Fruit fly (Drosophila melanogaster) whole organism, embryonic: Measurements from ENCODE around the gene ftz-f1.
A peak's percentile ranks its signal among the peaks of the same experiment; 100 is the strongest.

ENCODE experiments used
- Antp ChIP-seq: fragments of 200-800 bp; sonication (Bioruptor generic); optimal IDR thresholded peaks from 3 replicates; lab custom pipeline; 2016; ENCODE audit warnings: missing biosample characterization, missing genetic modification characterization
- Bteb2 ChIP-seq: fragments of 200-800 bp; sonication (Bioruptor generic); optimal IDR thresholded peaks from 2 replicates; lab custom pipeline; 2016; ENCODE audit warnings: missing biosample characterization, missing genetic modification characterization
- CG10209 ChIP-seq: fragments of 200-800 bp; sonication (Bioruptor generic); optimal IDR thresholded peaks from 3 replicates; lab custom pipeline; 2017; ENCODE audit warnings: missing biosample characterization, mild to moderate bottlenecking, missing genetic modification characterization, missing genetic modification reagents
- CG10274 ChIP-seq: fragments of 200-800 bp; sonication (Bioruptor generic); optimal IDR thresholded peaks from 3 replicates; lab custom pipeline; 2017; ENCODE audit warnings: missing biosample characterization, mild to moderate bottlenecking, missing genetic modification characterization
- CG14667 ChIP-seq: fragments of 200-800 bp; sonication (Bioruptor generic); IDR thresholded peaks from 2 replicates; pipeline ENCODE4 v1.3.6; 2022; ENCODE audit warnings: missing biosample characterization, missing genetic modification characterization
- CG1602 ChIP-seq: fragments of 200-800 bp; sonication (Bioruptor generic); optimal IDR thresholded peaks from 3 replicates; lab custom pipeline; 2016; ENCODE audit warnings: missing biosample characterization, missing genetic modification characterization
- CG1792 ChIP-seq: fragments of 200-800 bp; sonication (Bioruptor generic); optimal IDR thresholded peaks from 2 replicates; lab custom pipeline; 2016; ENCODE audit warnings: missing biosample characterization, missing genetic modification characterization
- CG18262 ChIP-seq: fragments of 200-800 bp; optimal IDR thresholded peaks from 3 replicates; lab custom pipeline; 2019; ENCODE audit warnings: missing biosample characterization, mild to moderate bottlenecking, missing genetic modification characterization, moderate library complexity
- CG34376 ChIP-seq: fragments of 200-800 bp; sonication (Bioruptor generic); optimal IDR thresholded peaks from 2 replicates; lab custom pipeline; 2018; ENCODE audit warnings: missing biosample characterization, mild to moderate bottlenecking, missing genetic modification characterization
- CG3838 ChIP-seq: fragments of 200-800 bp; sonication (Bioruptor generic); optimal IDR thresholded peaks from 3 replicates; lab custom pipeline; 2016; ENCODE audit warnings: missing biosample characterization, missing genetic modification characterization
- CG3995 ChIP-seq: fragments of 200-800 bp; sonication (Bioruptor generic); optimal IDR thresholded peaks from 3 replicates; lab custom pipeline; 2016; ENCODE audit warnings: missing biosample characterization, missing genetic modification characterization
- CG4328 ChIP-seq: fragments of 200-800 bp; sonication (Bioruptor generic); optimal IDR thresholded peaks from 3 replicates; lab custom pipeline; 2017; ENCODE audit warnings: missing biosample characterization, missing genetic modification reagents, missing genetic modification characterization
- CG43689 ChIP-seq: fragments of 200-800 bp; sonication (Bioruptor generic); IDR thresholded peaks from 2 replicates; pipeline ENCODE4 v1.3.6; 2022; ENCODE audit warnings: missing biosample characterization, missing genetic modification characterization
- CG4730 ChIP-seq: fragments of 200-800 bp; sonication (Bioruptor generic); IDR thresholded peaks from 2 replicates; pipeline ENCODE4 v1.3.6; 2022; ENCODE audit warnings: missing biosample characterization, missing genetic modification characterization
- CG7556 ChIP-seq: fragments of 200-800 bp; sonication (Bioruptor generic); optimal IDR thresholded peaks from 2 replicates; lab custom pipeline; 2017; ENCODE audit warnings: missing biosample characterization, mild to moderate bottlenecking, missing genetic modification characterization
- CG9727 ChIP-seq: fragments of 200-800 bp; sonication (Bioruptor generic); optimal IDR thresholded peaks from 3 replicates; lab custom pipeline; 2017; ENCODE audit warnings: missing biosample characterization, mild to moderate bottlenecking, missing genetic modification characterization
- CTCF ChIP-seq: fragments of 200-800 bp; sonication (Bioruptor generic); optimal IDR thresholded peaks from 2 replicates; lab custom pipeline; 2017; ENCODE audit warnings: missing biosample characterization, mild to moderate bottlenecking, missing genetic modification characterization, moderate library complexity
- Dip3 ChIP-seq: fragments of 200-800 bp; sonication (Bioruptor generic); optimal IDR thresholded peaks from 3 replicates; lab custom pipeline; 2016; ENCODE audit warnings: missing biosample characterization, missing genetic modification characterization
- Doc3 ChIP-seq: fragments of 200-800 bp; sonication (Bioruptor generic); IDR thresholded peaks from 3 replicates; pipeline ENCODE4 v1.3.6; 2022; ENCODE audit warnings: missing biosample characterization, missing genetic modification characterization; ENCODE audit not compliant: partially characterized antibody
- Dp ChIP-seq: fragments of 200-800 bp; sonication (Bioruptor generic); optimal IDR thresholded peaks from 2 replicates; lab custom pipeline; 2018; ENCODE audit warnings: missing biosample characterization, mild to moderate bottlenecking, missing genetic modification characterization, moderate library complexity
- Dref ChIP-seq: fragments of 200-800 bp; sonication (Bioruptor generic); IDR thresholded peaks from 2 replicates; pipeline ENCODE4 v1.3.6; 2022; ENCODE audit warnings: missing biosample characterization, missing genetic modification characterization
- E2f1 ChIP-seq: fragments of 200-800 bp; sonication (Bioruptor generic); IDR thresholded peaks from 2 replicates; pipeline ENCODE4 v1.3.6; 2022; ENCODE audit warnings: missing biosample characterization, missing genetic modification characterization
- Fer3 ChIP-seq: fragments of 200-800 bp; sonication (Bioruptor generic); optimal IDR thresholded peaks from 2 replicates; lab custom pipeline; 2018; ENCODE audit warnings: missing biosample characterization, mild to moderate bottlenecking, missing genetic modification characterization, moderate library complexity
- HLH54F ChIP-seq: fragments of 200-800 bp; sonication (Bioruptor generic); optimal IDR thresholded peaks from 3 replicates; lab custom pipeline; 2016; ENCODE audit warnings: missing biosample characterization, missing genetic modification characterization
- Hmx ChIP-seq: fragments of 200-800 bp; sonication (Bioruptor generic); optimal IDR thresholded peaks from 2 replicates; lab custom pipeline; 2016; ENCODE audit warnings: missing biosample characterization, missing genetic modification characterization
- Lim3 ChIP-seq: fragments of 200-800 bp; sonication (Bioruptor generic); IDR thresholded peaks from 2 replicates; pipeline ENCODE4 v1.3.6; 2022; ENCODE audit warnings: missing biosample characterization, missing genetic modification characterization
- Spps ChIP-seq: fragments of 200-800 bp; sonication (Bioruptor generic); optimal IDR thresholded peaks from 2 replicates; lab custom pipeline; 2018; ENCODE audit warnings: missing biosample characterization, mild to moderate bottlenecking, missing genetic modification characterization
- Tbp ChIP-seq: fragments of >200 bp; optimal IDR thresholded peaks from 2 replicates; lab custom pipeline; 2018; ENCODE audit warnings: missing biosample characterization, missing genetic modification characterization
- bab2 ChIP-seq: fragments of 200-800 bp; sonication (Bioruptor generic); optimal IDR thresholded peaks from 2 replicates; lab custom pipeline; 2016; ENCODE audit warnings: missing biosample characterization, missing genetic modification characterization
- bbx ChIP-seq: fragments of 200-800 bp; sonication (Bioruptor generic); IDR thresholded peaks from 2 replicates; pipeline ENCODE4 v1.3.6; 2022; ENCODE audit warnings: missing biosample characterization, missing genetic modification characterization; ENCODE audit not compliant: partially characterized antibody
- btn ChIP-seq: fragments of 200-800 bp; sonication (Bioruptor generic); optimal IDR thresholded peaks from 2 replicates; lab custom pipeline; 2016; ENCODE audit warnings: missing biosample characterization, missing genetic modification characterization
- cas ChIP-seq: fragments of 200-800 bp; sonication (Bioruptor generic); IDR thresholded peaks from 2 replicates; pipeline ENCODE4 v1.3.6; 2022; ENCODE audit warnings: missing biosample characterization, missing genetic modification characterization
- cg ChIP-seq: fragments of 200-800 bp; sonication (Bioruptor generic); optimal IDR thresholded peaks from 3 replicates; lab custom pipeline; 2019; ENCODE audit warnings: missing biosample characterization, mild to moderate bottlenecking, missing genetic modification characterization, moderate library complexity
- dpn ChIP-seq, 2 experiments: fragments of 200-800 bp; sonication (Bioruptor generic); optimal IDR thresholded peaks; 3 replicates each; lab custom pipeline; 2016; ENCODE audit warnings: missing biosample characterization in 2 of 2, missing genetic modification characterization in 2 of 2
- exex ChIP-seq: fragments of 200-800 bp; sonication (Bioruptor generic); optimal IDR thresholded peaks from 4 replicates; lab custom pipeline; 2018; ENCODE audit warnings: missing biosample characterization, mild to moderate bottlenecking, missing genetic modification characterization, moderate library complexity
- eyg ChIP-seq: fragments of 200-800 bp; sonication (Bioruptor generic); optimal IDR thresholded peaks from 3 replicates; lab custom pipeline; 2016; ENCODE audit warnings: missing biosample characterization, missing genetic modification characterization
- gem ChIP-seq: fragments of 200-800 bp; sonication (Bioruptor generic); optimal IDR thresholded peaks from 2 replicates; lab custom pipeline; 2019; ENCODE audit warnings: missing biosample characterization, mild to moderate bottlenecking, missing genetic modification characterization, moderate library complexity
- ham ChIP-seq: fragments of 200-800 bp; sonication (Bioruptor generic); IDR thresholded peaks from 2 replicates; pipeline ENCODE4 v1.3.6; 2022; ENCODE audit warnings: missing biosample characterization, missing genetic modification characterization
- klu ChIP-seq: fragments of 200-800 bp; sonication (Bioruptor generic); IDR thresholded peaks from 2 replicates; pipeline ENCODE4 v1.3.6; 2022; ENCODE audit warnings: missing biosample characterization, missing genetic modification characterization
- lab ChIP-seq: fragments of 200-800 bp; sonication (Bioruptor generic); optimal IDR thresholded peaks from 3 replicates; lab custom pipeline; 2017; ENCODE audit warnings: missing biosample characterization, missing genetic modification characterization, mild to moderate bottlenecking, moderate library complexity, missing genetic modification reagents
- mam ChIP-seq: fragments of 200-800 bp; sonication (Bioruptor generic); optimal IDR thresholded peaks from 3 replicates; lab custom pipeline; 2016; ENCODE audit warnings: missing biosample characterization, missing genetic modification characterization
- nerfin-2 ChIP-seq: fragments of 200-800 bp; sonication (Bioruptor generic); IDR thresholded peaks from 2 replicates; pipeline ENCODE4 v1.3.6; 2022; ENCODE audit warnings: missing biosample characterization, missing genetic modification characterization; ENCODE audit not compliant: partially characterized antibody
- oc ChIP-seq: fragments of 200-800 bp; sonication (Bioruptor generic); optimal IDR thresholded peaks from 2 replicates; lab custom pipeline; 2018; ENCODE audit warnings: missing biosample characterization, mild to moderate bottlenecking, missing genetic modification characterization, moderate library complexity
- pan ChIP-seq, 4 experiments: fragments of >200 bp in 3 of 4; fragments of 200-800 bp in 1 of 4; sonication (Bioruptor generic) in 1 of 4; optimal IDR thresholded peaks in 3 of 4; IDR thresholded peaks in 1 of 4; 2 replicates each; pipeline versions ENCODE4 v1.3.6 to Lab custom; 2017 to 2022; ENCODE audit warnings: missing biosample characterization in 2 of 4, missing genetic modification characterization in 2 of 4, mixed read lengths in 1 of 4
- pum ChIP-seq: fragments of 200-800 bp; sonication (Bioruptor generic); optimal IDR thresholded peaks from 2 replicates; lab custom pipeline; 2016; ENCODE audit warnings: missing biosample characterization, missing genetic modification characterization
- row ChIP-seq: fragments of 200-800 bp; sonication (Bioruptor generic); IDR thresholded peaks from 3 replicates; pipeline ENCODE4 v1.3.6; 2022; ENCODE audit warnings: missing biosample characterization, missing genetic modification characterization
- slbo ChIP-seq: fragments of 200-800 bp; sonication (Bioruptor generic); IDR thresholded peaks from 2 replicates; pipeline ENCODE4 v1.3.6; 2022; ENCODE audit warnings: missing biosample characterization, missing genetic modification characterization
- so ChIP-seq: fragments of 200-800 bp; sonication (Bioruptor generic); IDR thresholded peaks from 3 replicates; pipeline ENCODE4 v1.3.6; 2022; ENCODE audit warnings: missing biosample characterization, missing genetic modification characterization
- sr ChIP-seq: fragments of 200-800 bp; sonication (Bioruptor generic); IDR thresholded peaks from 3 replicates; pipeline ENCODE4 v1.3.6; 2022; ENCODE audit warnings: missing biosample characterization, missing genetic modification characterization
- sug ChIP-seq: fragments of 200-800 bp; optimal IDR thresholded peaks from 2 replicates; lab custom pipeline; 2019; ENCODE audit warnings: missing biosample characterization, mild to moderate bottlenecking, missing genetic modification characterization, moderate library complexity
- tin ChIP-seq: fragments of 200-800 bp; sonication (Bioruptor generic); optimal IDR thresholded peaks from 3 replicates; lab custom pipeline; 2016; ENCODE audit warnings: missing biosample characterization, missing genetic modification characterization
- tna ChIP-seq: fragments of 200-800 bp; sonication (Bioruptor generic); IDR thresholded peaks from 2 replicates; pipeline ENCODE4 v1.3.6; 2022; ENCODE audit warnings: missing biosample characterization, missing genetic modification characterization; ENCODE audit not compliant: partially characterized antibody
- wor ChIP-seq: fragments of 200-800 bp; sonication (Bioruptor generic); IDR thresholded peaks from 2 replicates; pipeline ENCODE4 v1.3.6; 2022; ENCODE audit warnings: missing biosample characterization, missing genetic modification characterization

The ftz-f1 gene

dm6 chr3L:18786066-18786426 is 15.1 kb downstream of the ftz-f1 start (continued):
- TF ChIP-seq pan (optimal IDR thresholded peaks at IDR 0.05; lab: Kevin White, UChicago) (no peak), pan (GFP tag; optimal IDR thresholded peaks at IDR 0.05 in 1 of 2, IDR thresholded peaks at IDR 0.05 in 1 of 2) (peak in 1 of 2 experiments; percentile 79), ham (GFP tag; lab: Robert Waterston, UW) (no peak), mam (GFP tag; lab: Kevin White, UChicago) (no peak), Fer3 (tag; lab: Kevin White, UChicago) (peak; percentile 59), Antp (no peak), CG10274 (GFP tag; lab: Kevin White, UChicago) (peak; percentile 21), dpn (GFP tag; optimal IDR thresholded peaks at IDR 0.05; lab: Kevin White, UChicago) (no peak), Dp (no peak), CG3838 (GFP tag; lab: Kevin White, UChicago) (no peak), Hmx (GFP tag; lab: Kevin White, UChicago) (no peak), Lim3 (no peak), CG14667 (GFP tag; lab: Robert Waterston, UW) (no peak), bbx (GFP tag; lab: Robert Waterston, UW) (no peak), nerfin-2 (no peak), exex (tag; lab: Kevin White, UChicago) (no peak), pum (GFP tag; lab: Kevin White, UChicago) (no peak), CG43689 (GFP tag; lab: Robert Waterston, UW) (peak; percentile 50; the same call in 1 of the 2 replicates), so (GFP tag; lab: Robert Waterston, UW) (no peak), oc (tag; lab: Kevin White, UChicago) (peak; percentile 34), btn (no peak), CG1602 (GFP tag; lab: Kevin White, UChicago) (no peak), sug (tag; lab: Kevin White, UChicago) (no peak), klu (GFP tag; lab: Robert Waterston, UW) (no peak), Dref (no peak), HLH54F (GFP tag; lab: Kevin White, UChicago) (no peak), cg (peak; percentile 56), row (peak; percentile 49), lab (GFP tag; lab: Kevin White, UChicago) (peak; percentile 63), wor (GFP tag; lab: Robert Waterston, UW) (peak; percentile 29; the same call in 1 of the 2 replicates), eyg (GFP tag; lab: Kevin White, UChicago) (no peak), CG7556 (no peak), CG9727 (GFP tag; lab: Kevin White, UChicago) (no peak), Bteb2 (GFP tag; lab: Kevin White, UChicago) (no peak), CG10209 (GFP tag; lab: Kevin White, UChicago) (peak; percentile 14), sr (GFP tag; lab: Robert Waterston, UW) (no peak), Tbp (no peak), Spps (tag; lab: Kevin White, UChicago) (no peak), CG18262 (tag; lab: Kevin White, UChicago) (no peak), CG1792 (GFP tag; lab: Kevin White, UChicago) (no peak), bab2 (GFP tag; lab: Kevin White, UChicago) (no peak), CG4730 (0 out of 2 replicates have a peak, but pooled peaks have one; percentile 26), CG3995 (no peak), gem (tag; lab: Kevin White, UChicago) (peak; percentile 67), tna (GFP tag; lab: Robert Waterston, UW) (no peak), CG34376 (no peak), tin (GFP tag; lab: Kevin White, UChicago) (no peak), slbo (GFP tag; lab: Robert Waterston, UW) (peak; percentile 68), cas (GFP tag; lab: Robert Waterston, UW) (no peak), Dip3 (GFP tag; lab: Kevin White, UChicago) (no peak), E2f1 (GFP tag; lab: Robert Waterston, UW) (no peak), CG4328 (GFP tag; lab: Kevin White, UChicago) (no peak), CTCF (GFP tag; lab: Kevin White, UChicago) (no peak), Doc3 (GFP tag; lab: Robert Waterston, UW) (no peak)
